Worm (Caenorhabditis elegans) whole organism, L3 larva: ENCODE results near the gene T23B5.6.

Source experiments
- R02D3.7 ChIP-seq: fragments of 150-350 bp; optimal IDR thresholded peaks from 2 replicates; lab custom pipeline; 2014; ENCODE audit warnings: missing biosample characterization, missing genetic modification characterization
- aly-2 ChIP-seq: fragments of 150-350 bp; optimal IDR thresholded peaks from 2 replicates; lab custom pipeline; 2014; ENCODE audit warnings: missing biosample characterization, missing genetic modification characterization
- ceh-16 ChIP-seq: sonication (generic microtip); optimal IDR thresholded peaks from 2 replicates; lab custom pipeline; 2017; ENCODE audit warnings: missing biosample characterization, missing genetic modification characterization
- ceh-28 ChIP-seq: fragments of 150-350 bp; optimal IDR thresholded peaks from 2 replicates; lab custom pipeline; 2014; ENCODE audit warnings: missing biosample characterization, missing genetic modification reagents, missing genetic modification characterization
- ceh-82 ChIP-seq: fragments of 150-350 bp; optimal IDR thresholded peaks from 2 replicates; lab custom pipeline; 2014; ENCODE audit warnings: missing biosample characterization, missing genetic modification characterization
- ceh-9 ChIP-seq: sonication (generic microtip); optimal IDR thresholded peaks from 2 replicates; lab custom pipeline; 2018; ENCODE audit warnings: missing biosample characterization, missing genetic modification characterization
- daf-12 ChIP-seq: fragments of 150-350 bp; optimal IDR thresholded peaks from 2 replicates; lab custom pipeline; 2014; ENCODE audit warnings: missing biosample characterization, missing genetic modification reagents, missing genetic modification characterization
- egl-27 ChIP-seq: sonication (generic microtip); optimal IDR thresholded peaks from 4 replicates; lab custom pipeline; 2017; ENCODE audit warnings: missing biosample characterization, missing genetic modification reagents, missing genetic modification characterization
- egl-5 ChIP-seq: fragments of 150-350 bp; optimal IDR thresholded peaks from 2 replicates; lab custom pipeline; 2017; ENCODE audit warnings: missing biosample characterization, missing genetic modification reagents, missing genetic modification characterization, inconsistent platforms
- elt-1 ChIP-seq: fragments of 150-350 bp; optimal IDR thresholded peaks from 2 replicates; lab custom pipeline; 2014; ENCODE audit warnings: missing biosample characterization, missing genetic modification characterization
- elt-3 ChIP-seq, 3 experiments: fragments of 150-350 bp in 1 of 3; sonication (generic microtip) in 2 of 3; optimal IDR thresholded peaks; 2 replicates in 2 of 3; 4 replicates in 1 of 3; lab custom pipeline; 2014 to 2017; ENCODE audit warnings: missing biosample characterization in 3 of 3, missing genetic modification characterization in 3 of 3
- eor-1 ChIP-seq, 2 experiments: fragments of 150-350 bp; optimal IDR thresholded peaks; 2 replicates each; lab custom pipeline; 2014 to 2018; ENCODE audit warnings: missing biosample characterization in 2 of 2, missing genetic modification characterization in 2 of 2
- fkh-10 ChIP-seq: sonication (generic microtip); optimal IDR thresholded peaks from 2 replicates; lab custom pipeline; 2017; ENCODE audit warnings: missing biosample characterization, missing genetic modification reagents, missing genetic modification characterization
- fos-1 ChIP-seq: fragments of 150-350 bp; optimal IDR thresholded peaks from 2 replicates; lab custom pipeline; 2014; ENCODE audit warnings: missing biosample characterization, missing genetic modification characterization
- hmg-11 ChIP-seq: sonication (generic microtip); optimal IDR thresholded peaks from 2 replicates; lab custom pipeline; 2016; ENCODE audit warnings: missing genetic modification characterization, missing compliant biosample characterization
- jun-1 ChIP-seq: fragments of 150-350 bp; optimal IDR thresholded peaks from 2 replicates; lab custom pipeline; 2014; ENCODE audit warnings: missing biosample characterization, missing genetic modification reagents, missing genetic modification characterization
- lin-15B ChIP-seq: fragments of 150-350 bp; optimal IDR thresholded peaks from 2 replicates; lab custom pipeline; 2014; ENCODE audit warnings: missing biosample characterization, missing genetic modification characterization
- lin-39 ChIP-seq: fragments of 150-350 bp; optimal IDR thresholded peaks from 2 replicates; lab custom pipeline; 2018; ENCODE audit warnings: missing biosample characterization, missing genetic modification reagents, missing genetic modification characterization
- lsy-12 ChIP-seq: sonication (generic microtip); optimal IDR thresholded peaks from 2 replicates; lab custom pipeline; 2016; ENCODE audit warnings: mild to moderate bottlenecking, missing genetic modification characterization, missing compliant biosample characterization
- mdl-1 ChIP-seq: fragments of 150-350 bp; optimal IDR thresholded peaks from 2 replicates; lab custom pipeline; 2014; ENCODE audit warnings: missing biosample characterization, missing genetic modification characterization
- mml-1 ChIP-seq: fragments of 150-350 bp; sonication (generic microtip); optimal IDR thresholded peaks from 3 replicates; lab custom pipeline; 2014; ENCODE audit warnings: missing biosample characterization, missing genetic modification characterization
- nfya-1 ChIP-seq: sonication (generic microtip); optimal IDR thresholded peaks from 2 replicates; lab custom pipeline; 2017; ENCODE audit warnings: missing genetic modification characterization, mild to moderate bottlenecking, missing compliant biosample characterization, antibody characterized with exemption, moderate library complexity; ENCODE audit not compliant: insufficient read depth
- nhr-11 ChIP-seq: fragments of 150-350 bp; optimal IDR thresholded peaks from 2 replicates; lab custom pipeline; 2014; ENCODE audit warnings: missing biosample characterization, missing genetic modification characterization
- nhr-12 ChIP-seq: fragments of 150-350 bp; optimal IDR thresholded peaks from 2 replicates; lab custom pipeline; 2014; ENCODE audit warnings: missing biosample characterization, missing genetic modification characterization
- nhr-25 ChIP-seq: sonication (generic microtip); optimal IDR thresholded peaks from 2 replicates; lab custom pipeline; 2017; ENCODE audit warnings: missing biosample characterization, missing genetic modification characterization
- nhr-28 ChIP-seq: fragments of 150-350 bp; optimal IDR thresholded peaks from 2 replicates; lab custom pipeline; 2014; ENCODE audit warnings: missing biosample characterization, missing genetic modification characterization
- nhr-43 ChIP-seq: sonication (generic microtip); optimal IDR thresholded peaks from 2 replicates; lab custom pipeline; 2016; ENCODE audit warnings: mild to moderate bottlenecking, missing genetic modification characterization, missing compliant biosample characterization; ENCODE audit not compliant: poor library complexity, severe bottlenecking
- nhr-67 ChIP-seq: fragments of 150-350 bp; optimal IDR thresholded peaks from 2 replicates; lab custom pipeline; 2014; ENCODE audit warnings: missing biosample characterization, missing genetic modification characterization
- nhr-76 ChIP-seq: fragments of 150-350 bp; sonication (generic microtip); optimal IDR thresholded peaks from 5 replicates; lab custom pipeline; 2014; ENCODE audit warnings: missing biosample characterization, missing genetic modification characterization
- nhr-77 ChIP-seq: fragments of 150-350 bp; optimal IDR thresholded peaks from 2 replicates; lab custom pipeline; 2014; ENCODE audit warnings: missing biosample characterization, missing genetic modification characterization
- skn-1 ChIP-seq: fragments of 150-350 bp; optimal IDR thresholded peaks from 2 replicates; lab custom pipeline; 2014; ENCODE audit warnings: missing biosample characterization, missing genetic modification characterization
- snpc-4 ChIP-seq: fragments of 150-350 bp; optimal IDR thresholded peaks from 2 replicates; lab custom pipeline; 2014; ENCODE audit warnings: missing biosample characterization, missing genetic modification characterization
- tbx-2 ChIP-seq: sonication (generic microtip); optimal IDR thresholded peaks from 2 replicates; lab custom pipeline; 2016; ENCODE audit warnings: mild to moderate bottlenecking, missing genetic modification characterization, missing compliant biosample characterization
- unc-62 ChIP-seq: fragments of 150-350 bp; sonication (generic microtip); optimal IDR thresholded peaks from 4 replicates; lab custom pipeline; 2014; ENCODE audit warnings: missing biosample characterization, missing genetic modification reagents, missing genetic modification characterization
- zag-1 ChIP-seq: fragments of 150-350 bp; optimal IDR thresholded peaks from 2 replicates; lab custom pipeline; 2014; ENCODE audit warnings: missing biosample characterization, missing genetic modification characterization
- ztf-4 ChIP-seq: fragments of 150-350 bp; optimal IDR thresholded peaks from 2 replicates; lab custom pipeline; 2014; ENCODE audit warnings: missing biosample characterization, missing genetic modification characterization

The T23B5.6 gene

ce11 chrIV:12684826-12685594 lies 8.0 kb upstream of the T23B5.6 start:
- no peak for TF ChIP-seq ceh-16 (tag; lab: Kevin White, UChicago)
- TF ChIP-seq nhr-76 = no peak
- TF ChIP-seq hmg-11 (tag; lab: Kevin White, UChicago) = no peak
- TF ChIP-seq nhr-25 (tag; lab: Kevin White, UChicago) = no peak
- no peak for TF ChIP-seq R02D3.7 (tag; lab: Kevin White, UChicago)
- no peak for TF ChIP-seq zag-1
- no peak for TF ChIP-seq mdl-1 (tag; lab: Kevin White, UChicago)
- TF ChIP-seq ceh-28 (tag; lab: Kevin White, UChicago) = no peak
- TF ChIP-seq elt-3 (tag; optimal IDR thresholded peaks at IDR 0.05; lab: Kevin White, UChicago) = no peak
- no peak for TF ChIP-seq nhr-43
- no peak for TF ChIP-seq egl-5
- no peak for TF ChIP-seq nhr-28 (tag; lab: Kevin White, UChicago)
- no peak for TF ChIP-seq nhr-67 (tag; lab: Kevin White, UChicago)
- no peak for TF ChIP-seq unc-62
- TF ChIP-seq lsy-12 (tag; lab: Kevin White, UChicago) = no peak
- no peak for TF ChIP-seq eor-1 (tag; optimal IDR thresholded peaks at IDR 0.05; lab: Kevin White, UChicago)
- TF ChIP-seq egl-27 (tag; lab: Kevin White, UChicago) = no peak
- no peak for TF ChIP-seq elt-1 (tag; lab: Kevin White, UChicago)
- TF ChIP-seq, all 47 proteins: peak for 0

ce11 chrIV:12684341-12684740 lies 7.3 kb upstream of the T23B5.6 start, which contains the start of gene prmt-9:
TSS of gene prmt-9 (minus strand) at chrIV:12684378.
- TF ChIP-seq lin-15B (tag; lab: Kevin White, UChicago) (peak; percentile 54), nhr-43 (no peak), nfya-1 (tag; lab: Kevin White, UChicago) (peak; percentile 36), lin-39 (tag; lab: Kevin White, UChicago) (peak; percentile 36), aly-2 (tag; lab: Kevin White, UChicago) (no peak)

- TF ChIP-seq nhr-67 (tag; lab: Kevin White, UChicago) (no peak), mdl-1 (tag; lab: Kevin White, UChicago) (no peak), nhr-28 (tag; lab: Kevin White, UChicago) (no peak), elt-3 (tag; optimal IDR thresholded peaks at IDR 0.05; lab: Kevin White, UChicago) (no peak), ceh-82 (tag; lab: Kevin White, UChicago) (no peak), nhr-12 (tag; lab: Kevin White, UChicago) (no peak), daf-12 (no peak), skn-1 (tag; lab: Kevin White, UChicago) (no peak), nhr-11 (no peak), eor-1 (tag; optimal IDR thresholded peaks at IDR 0.05; lab: Kevin White, UChicago) (no peak), egl-27 (tag; lab: Kevin White, UChicago) (no peak), ceh-9 (tag; lab: Kevin White, UChicago) (no peak), fos-1 (tag; lab: Kevin White, UChicago) (no peak), jun-1 (tag; lab: Kevin White, UChicago) (no peak), ztf-4 (no peak)
These were observed 2.3 kb downstream of the T23B5.6 start, which contains the start of gene T23B5.4 for ce11 chrIV:12674700-12675099. TSS of gene T23B5.4 (plus strand) at chrIV:12675000.

ce11 chrIV:12653094-12653493 lies 23.9 kb downstream of the T23B5.6 start, which contains the start of the genes wdfy-3 and C26H9A.4:
TSS of gene wdfy-3 (plus strand) at chrIV:12653401.
TSS of gene C26H9A.4 (plus strand) at chrIV:12653410.
- TF ChIP-seq mml-1 (tag; lab: Kevin White, UChicago) = no peak
- TF ChIP-seq tbx-2 = no peak
- peak; percentile 3 for TF ChIP-seq snpc-4 (tag; lab: Kevin White, UChicago)
- TF ChIP-seq lin-15B (tag; lab: Kevin White, UChicago) = peak; percentile 35
- no peak for TF ChIP-seq nhr-77 (tag; lab: Kevin White, UChicago)
- TF ChIP-seq nhr-76 = no peak
- TF ChIP-seq fkh-10 (GFP tag; lab: Kevin White, UChicago) = no peak
- peak; percentile 11 for TF ChIP-seq nfya-1 (tag; lab: Kevin White, UChicago)
- no peak for TF ChIP-seq skn-1 (tag; lab: Kevin White, UChicago)
- peak; percentile 45 for TF ChIP-seq hmg-11 (tag; lab: Kevin White, UChicago)
